Worm (Caenorhabditis elegans): ENCODE measurements around the gene cpna-4.
"Not testable (repeated sequence)": the region's sequence is repeated elsewhere in the genome, so short reads cannot be mapped to it uniquely, and the experiment has no call there.

- not testable (repeated sequence) for TF ChIP-seq lin-39 (tag; optimal IDR thresholded peaks at IDR 0.05); snpc-4 (tag; optimal IDR thresholded peaks at IDR 0.05); ceh-82 (tag; optimal IDR thresholded peaks at IDR 0.05); nhr-42 (GFP tag; IDR thresholded peaks at IDR 0.05)
These were observed 42.4 kb upstream of the cpna-4 start, which contains the start of gene Y73F8A.14 for ce11 chrIV:15318982-15319381.

Data from whole organism, L4 larva.